Worm (Caenorhabditis elegans): ENCODE data around the gene kin-19.

The kin-19 gene

ce11 chrIII:4098751-4099150 is 12.3 kb upstream of the kin-19 start:
- TF ChIP-seq egl-43 (GFP tag; IDR thresholded peaks at IDR 0.05), result 0 out of 2 replicates have a peak, but pooled peaks have one; percentile 9
- no peak for TF ChIP-seq ctbp-1 (GFP tag; IDR thresholded peaks at IDR 0.05)
- peak; percentile 12 for TF ChIP-seq ama-1 (optimal IDR thresholded peaks at IDR 0.05)
- 0 out of 2 replicates have a peak, but pooled peaks have one; percentile 55 for TF ChIP-seq zfp-3 (GFP tag; conservative IDR thresholded peaks at IDR 0.05)
- no peak for TF ChIP-seq nhr-25 (tag; optimal IDR thresholded peaks at IDR 0.05; ENCODE audit: borderline replicate concordance, insufficient read depth)
- no peak for TF ChIP-seq madf-9 (GFP tag; conservative IDR thresholded peaks at IDR 0.05)
- no peak for TF ChIP-seq fos-1 (tag; optimal IDR thresholded peaks at IDR 0.05)
- TF ChIP-seq hmg-1.1 (GFP tag; IDR thresholded peaks at IDR 0.05), result peak; percentile 19; the same call in 1 of the 2 replicates

- TF ChIP-seq nhr-76 (tag; optimal IDR thresholded peaks at IDR 0.05) (no peak), nhr-6 (tag; optimal IDR thresholded peaks at IDR 0.05) (no peak), mdl-1 (tag; optimal IDR thresholded peaks at IDR 0.05) (no peak), vab-7 (GFP tag; IDR thresholded peaks at IDR 0.05) (no peak), lin-15B (tag; optimal IDR thresholded peaks at IDR 0.05) (no peak), zfp-3 (GFP tag; conservative IDR thresholded peaks at IDR 0.05) (no peak), daf-12 (tag; optimal IDR thresholded peaks at IDR 0.05) (no peak), daf-8 (GFP tag; IDR thresholded peaks at IDR 0.05) (no peak), fos-1 (tag; optimal IDR thresholded peaks at IDR 0.05) (no peak), aha-1 (tag) (no peak), ces-1 (GFP tag; optimal IDR thresholded peaks at IDR 0.05) (no peak), pqm-1 (tag; optimal IDR thresholded peaks at IDR 0.05) (no peak), spr-1 (tag; optimal IDR thresholded peaks at IDR 0.05) (no peak), lir-3 (tag; optimal IDR thresholded peaks at IDR 0.05) (no peak), ZK546.5 (tag; optimal IDR thresholded peaks at IDR 0.05) (no peak), snpc-4 (tag; optimal IDR thresholded peaks at IDR 0.05) (no peak), ama-1 (optimal IDR thresholded peaks at IDR 0.05) (no peak), T26A8.4 (GFP tag; IDR thresholded peaks at IDR 0.05) (no peak)
Measured at ce11 chrIII:4098107-4098620, 11.7 kb upstream of the kin-19 start, which contains the start of gene rei-1. Gene rei-1, minus strand, starts transcription at chrIII:4098190.

- no peak for TF ChIP-seq mdt-29 (GFP tag; IDR thresholded peaks at IDR 0.05)
- no peak for TF ChIP-seq daf-8 (GFP tag; IDR thresholded peaks at IDR 0.05)
- no peak for TF ChIP-seq ceh-62 (tag; optimal IDR thresholded peaks at IDR 0.05)
- TF ChIP-seq lin-39 (tag; optimal IDR thresholded peaks at IDR 0.05), result no peak
- no peak for TF ChIP-seq spr-3 (GFP tag; optimal IDR thresholded peaks at IDR 0.05)
- TF ChIP-seq tra-1 (GFP tag; IDR thresholded peaks at IDR 0.05), result no peak
- no peak for TF ChIP-seq nhr-77 (tag; optimal IDR thresholded peaks at IDR 0.05)
- TF ChIP-seq dmd-6 (GFP tag; IDR thresholded peaks at IDR 0.05), result no peak
- TF ChIP-seq arid-1 (GFP tag; conservative IDR thresholded peaks at IDR 0.05), result 0 out of 2 replicates have a peak, but pooled peaks have one; percentile 25
- no peak for TF ChIP-seq mdl-1 (tag; optimal IDR thresholded peaks at IDR 0.05)
- TF ChIP-seq lin-38 (GFP tag; IDR thresholded peaks at IDR 0.05), result peak; percentile 31; the same call in 1 of the 2 replicates
- TF ChIP-seq nhr-10 (tag; optimal IDR thresholded peaks at IDR 0.05), result no peak
- no peak for TF ChIP-seq F10B5.3 (tag; optimal IDR thresholded peaks at IDR 0.05)
- TF ChIP-seq lin-29 (GFP tag; IDR thresholded peaks at IDR 0.05), result no peak
- TF ChIP-seq duxl-1 (tag; optimal IDR thresholded peaks at IDR 0.05; ENCODE audit: poor library complexity), result peak; percentile 75
- TF ChIP-seq zfp-3 (GFP tag; conservative IDR thresholded peaks at IDR 0.05), result 0 out of 2 replicates have a peak, but pooled peaks have one; percentile 13
- no peak for TF ChIP-seq D1046.2 (GFP tag; IDR thresholded peaks at IDR 0.05)
- TF ChIP-seq nhr-42 (GFP tag; IDR thresholded peaks at IDR 0.05), result 0 out of 2 replicates have a peak, but pooled peaks have one; percentile 19
- peak; percentile 41 for TF ChIP-seq mep-1 (tag; optimal IDR thresholded peaks at IDR 0.05)
- no peak for TF ChIP-seq ctbp-1 (GFP tag; IDR thresholded peaks at IDR 0.05)
- peak; percentile 2 for TF ChIP-seq mes-2 (tag; optimal IDR thresholded peaks at IDR 0.05; ENCODE audit: poor library complexity, severe bottlenecking)
- no peak for TF ChIP-seq rbr-2 (tag; optimal IDR thresholded peaks at IDR 0.05)
- peak; percentile 80 for TF ChIP-seq ama-1 (optimal IDR thresholded peaks at IDR 0.05)
- no peak for TF ChIP-seq saeg-2 (GFP tag; IDR thresholded peaks at IDR 0.05)
- TF ChIP-seq vab-7 (GFP tag; IDR thresholded peaks at IDR 0.05), result no peak
- no peak for TF ChIP-seq nhr-25 (tag; optimal IDR thresholded peaks at IDR 0.05; ENCODE audit: borderline replicate concordance, insufficient read depth)
- peak; percentile 34; the same call in 1 of the 2 replicates for TF ChIP-seq snpc-1.2 (GFP tag; IDR thresholded peaks at IDR 0.05)
- no peak for TF ChIP-seq zag-1 (tag; optimal IDR thresholded peaks at IDR 0.05)
- TF ChIP-seq ceh-28 (tag; optimal IDR thresholded peaks at IDR 0.05), result no peak
- peak; percentile 16; the same call in 1 of the 2 replicates for TF ChIP-seq php-3 (GFP tag; IDR thresholded peaks at IDR 0.05)
- TF ChIP-seq F49E8.2 (tag; optimal IDR thresholded peaks at IDR 0.05; ENCODE audit: borderline replicate concordance), result peak; percentile 24
Measured at ce11 chrIII:4096370-4096842, 10.0 kb upstream of the kin-19 start.

Measured in whole organism, L4 larva.